Worm (Caenorhabditis elegans) whole organism, late embryonic: ENCODE results near the gene F22H10.6.

Experiments used
- C08G9.2 ChIP-seq: sonication (generic microtip); optimal IDR thresholded peaks from 2 replicates; lab custom pipeline; 2016; ENCODE audit warnings: mild to moderate bottlenecking, missing genetic modification characterization, moderate library complexity, missing compliant biosample characterization
- F13H6.1 ChIP-seq: sonication (generic microtip); optimal IDR thresholded peaks from 2 replicates; lab custom pipeline; 2016; ENCODE audit warnings: missing genetic modification characterization, missing compliant biosample characterization
- K02D7.2 ChIP-seq: sonication (generic microtip); optimal IDR thresholded peaks from 2 replicates; lab custom pipeline; 2017; ENCODE audit warnings: mild to moderate bottlenecking, missing genetic modification characterization, missing compliant biosample characterization
- K09A11.1 ChIP-seq: sonication (generic microtip); optimal IDR thresholded peaks from 2 replicates; lab custom pipeline; 2017; ENCODE audit warnings: antibody characterized with exemption, mild to moderate bottlenecking, missing genetic modification characterization, missing compliant biosample characterization; ENCODE audit not compliant: insufficient read depth
- ahr-1 ChIP-seq: sonication (generic microtip); optimal IDR thresholded peaks from 2 replicates; lab custom pipeline; 2016; ENCODE audit warnings: missing genetic modification characterization, missing compliant biosample characterization
- ceh-18 ChIP-seq: sonication (generic microtip); optimal IDR thresholded peaks from 2 replicates; lab custom pipeline; 2016; ENCODE audit warnings: missing genetic modification characterization, missing compliant biosample characterization
- ceh-22 ChIP-seq: sonication (generic microtip); optimal IDR thresholded peaks from 2 replicates; lab custom pipeline; 2017; ENCODE audit warnings: missing biosample characterization, missing genetic modification characterization
- ceh-24 ChIP-seq: sonication (generic microtip); optimal IDR thresholded peaks from 2 replicates; lab custom pipeline; 2016; ENCODE audit warnings: mild to moderate bottlenecking, missing genetic modification characterization, missing compliant biosample characterization
- ceh-34 ChIP-seq: sonication (generic microtip); optimal IDR thresholded peaks from 2 replicates; lab custom pipeline; 2016; ENCODE audit warnings: mild to moderate bottlenecking, missing genetic modification characterization, missing compliant biosample characterization
- ceh-45 ChIP-seq: fragments of 200-800 bp; sonication (Bioruptor generic); IDR thresholded peaks from 2 replicates; pipeline ENCODE4 v1.3.6; 2022; ENCODE audit warnings: missing genetic modification reagents, missing genetic modification characterization, missing compliant biosample characterization
- ceh-6 ChIP-seq: fragments of 200-800 bp; sonication (Bioruptor generic); optimal IDR thresholded peaks from 2 replicates; lab custom pipeline; 2018; ENCODE audit warnings: mild to moderate bottlenecking, missing genetic modification characterization, missing compliant biosample characterization
- ceh-9 ChIP-seq: sonication (generic microtip); optimal IDR thresholded peaks from 2 replicates; lab custom pipeline; 2016; ENCODE audit warnings: mild to moderate bottlenecking, missing genetic modification characterization, inconsistent platforms, missing compliant biosample characterization
- che-1 ChIP-seq: sonication (generic microtip); optimal IDR thresholded peaks from 2 replicates; lab custom pipeline; 2016; ENCODE audit warnings: mild to moderate bottlenecking, missing genetic modification characterization, missing compliant biosample characterization
- dve-1 ChIP-seq: sonication (generic microtip); optimal IDR thresholded peaks from 2 replicates; lab custom pipeline; 2017; ENCODE audit warnings: antibody characterized with exemption, mild to moderate bottlenecking, missing genetic modification characterization, missing compliant biosample characterization
- elt-2 ChIP-seq: sonication (generic microtip); optimal IDR thresholded peaks from 2 replicates; lab custom pipeline; 2016; ENCODE audit warnings: missing genetic modification reagents, missing genetic modification characterization, missing compliant biosample characterization
- elt-4 ChIP-seq: sonication (generic microtip); optimal IDR thresholded peaks from 2 replicates; lab custom pipeline; 2016; ENCODE audit warnings: missing genetic modification characterization, missing compliant biosample characterization
- eyg-1 ChIP-seq: sonication (generic microtip); optimal IDR thresholded peaks from 2 replicates; lab custom pipeline; 2016; ENCODE audit warnings: missing genotype, missing genetic modification characterization, missing compliant biosample characterization
- fax-1 ChIP-seq: sonication (generic microtip); optimal IDR thresholded peaks from 2 replicates; lab custom pipeline; 2016; ENCODE audit warnings: missing genotype, missing genetic modification characterization, missing compliant biosample characterization
- fkh-10 ChIP-seq: fragments of 150-350 bp; optimal IDR thresholded peaks from 2 replicates; lab custom pipeline; 2014; ENCODE audit warnings: missing biosample characterization, missing genetic modification reagents, missing genetic modification characterization
- fkh-6 ChIP-seq: sonication (generic microtip); optimal IDR thresholded peaks from 2 replicates; lab custom pipeline; 2016; ENCODE audit warnings: missing genetic modification characterization, missing compliant biosample characterization
- hlh-13 ChIP-seq: fragments of 200-800 bp; sonication (Bioruptor generic); optimal IDR thresholded peaks from 2 replicates; lab custom pipeline; 2018; ENCODE audit warnings: mild to moderate bottlenecking, missing genetic modification characterization, missing compliant biosample characterization
- hlh-30 ChIP-seq: sonication (generic microtip); optimal IDR thresholded peaks from 2 replicates; lab custom pipeline; 2017; ENCODE audit warnings: antibody characterized with exemption, missing genetic modification characterization, missing compliant biosample characterization; ENCODE audit not compliant: insufficient read depth
- hlh-6 ChIP-seq: sonication (generic microtip); optimal IDR thresholded peaks from 2 replicates; lab custom pipeline; 2016; ENCODE audit warnings: missing genotype, missing genetic modification characterization, missing compliant biosample characterization
- lim-6 ChIP-seq: sonication (generic microtip); optimal IDR thresholded peaks from 2 replicates; lab custom pipeline; 2016; ENCODE audit warnings: missing genetic modification characterization, missing compliant biosample characterization
- lin-11 ChIP-seq: fragments of 200-800 bp; sonication (Bioruptor generic); optimal IDR thresholded peaks from 2 replicates; lab custom pipeline; 2018; ENCODE audit warnings: mild to moderate bottlenecking, missing genetic modification characterization, missing compliant biosample characterization
- madf-2 ChIP-seq: sonication (generic microtip); optimal IDR thresholded peaks from 2 replicates; lab custom pipeline; 2017; ENCODE audit warnings: missing genetic modification characterization, missing compliant biosample characterization
- nfya-1 ChIP-seq: sonication (generic microtip); optimal IDR thresholded peaks from 2 replicates; lab custom pipeline; 2017; ENCODE audit warnings: missing genetic modification characterization, mild to moderate bottlenecking, missing compliant biosample characterization, antibody characterized with exemption, moderate library complexity
- nhr-11 ChIP-seq: fragments of 150-350 bp; optimal IDR thresholded peaks from 2 replicates; lab custom pipeline; 2014; ENCODE audit warnings: missing biosample characterization, missing genetic modification characterization
- npax-4 ChIP-seq: sonication (generic microtip); optimal IDR thresholded peaks from 2 replicates; lab custom pipeline; 2016; ENCODE audit warnings: missing genetic modification characterization, missing compliant biosample characterization
- odd-2 ChIP-seq: sonication (generic microtip); optimal IDR thresholded peaks from 2 replicates; lab custom pipeline; 2017; ENCODE audit warnings: antibody characterized with exemption, mild to moderate bottlenecking, missing genetic modification characterization, missing compliant biosample characterization
- pag-3 ChIP-seq: sonication (generic microtip); optimal IDR thresholded peaks from 2 replicates; lab custom pipeline; 2016; ENCODE audit warnings: missing compliant biosample characterization, missing genetic modification characterization, borderline replicate concordance
- pat-9 ChIP-seq: fragments of 200-800 bp; sonication (Bioruptor generic); optimal IDR thresholded peaks from 2 replicates; lab custom pipeline; 2018; ENCODE audit warnings: mild to moderate bottlenecking, missing genetic modification characterization, moderate library complexity, missing compliant biosample characterization
- pax-1 ChIP-seq: fragments of 150-350 bp; optimal IDR thresholded peaks from 2 replicates; lab custom pipeline; 2014; ENCODE audit warnings: missing biosample characterization, missing genetic modification characterization
- ref-2 ChIP-seq: sonication (generic microtip); optimal IDR thresholded peaks from 2 replicates; lab custom pipeline; 2016; ENCODE audit warnings: missing genetic modification characterization, missing compliant biosample characterization
- rnt-1 ChIP-seq: sonication (generic microtip); optimal IDR thresholded peaks from 2 replicates; lab custom pipeline; 2016; ENCODE audit warnings: missing genetic modification characterization, missing compliant biosample characterization
- sdc-2 ChIP-seq: sonication (generic microtip); optimal IDR thresholded peaks from 2 replicates; lab custom pipeline; 2016; ENCODE audit warnings: missing genotype, missing genetic modification characterization, missing compliant biosample characterization
- sox-4 ChIP-seq: sonication (generic microtip); optimal IDR thresholded peaks from 2 replicates; lab custom pipeline; 2017; ENCODE audit warnings: mild to moderate bottlenecking, missing genetic modification characterization, inconsistent platforms, missing compliant biosample characterization
- tbx-2 ChIP-seq: sonication (generic microtip); optimal IDR thresholded peaks from 2 replicates; lab custom pipeline; 2016; ENCODE audit warnings: missing genetic modification characterization, missing compliant biosample characterization
- ttx-3 ChIP-seq: sonication (generic microtip); optimal IDR thresholded peaks from 2 replicates; lab custom pipeline; 2016; ENCODE audit warnings: missing genetic modification reagents, missing genetic modification characterization, missing compliant biosample characterization
- unc-42 ChIP-seq: sonication (generic microtip); optimal IDR thresholded peaks from 2 replicates; lab custom pipeline; 2016; ENCODE audit warnings: missing genotype, missing genetic modification characterization, missing compliant biosample characterization
- unc-55 ChIP-seq: sonication (generic microtip); optimal IDR thresholded peaks from 2 replicates; lab custom pipeline; 2017; ENCODE audit warnings: missing biosample characterization, missing genetic modification reagents, missing genetic modification characterization
- unc-86 ChIP-seq: sonication (generic microtip); optimal IDR thresholded peaks from 2 replicates; lab custom pipeline; 2016; ENCODE audit warnings: missing genetic modification characterization, missing compliant biosample characterization
- zip-5 ChIP-seq: sonication (generic microtip); optimal IDR thresholded peaks from 2 replicates; lab custom pipeline; 2016; ENCODE audit warnings: missing genetic modification characterization, missing compliant biosample characterization
- ztf-16 ChIP-seq: sonication (generic microtip); optimal IDR thresholded peaks from 2 replicates; lab custom pipeline; 2017; ENCODE audit warnings: missing genetic modification characterization, missing compliant biosample characterization

The F22H10.6 gene

DNA sequence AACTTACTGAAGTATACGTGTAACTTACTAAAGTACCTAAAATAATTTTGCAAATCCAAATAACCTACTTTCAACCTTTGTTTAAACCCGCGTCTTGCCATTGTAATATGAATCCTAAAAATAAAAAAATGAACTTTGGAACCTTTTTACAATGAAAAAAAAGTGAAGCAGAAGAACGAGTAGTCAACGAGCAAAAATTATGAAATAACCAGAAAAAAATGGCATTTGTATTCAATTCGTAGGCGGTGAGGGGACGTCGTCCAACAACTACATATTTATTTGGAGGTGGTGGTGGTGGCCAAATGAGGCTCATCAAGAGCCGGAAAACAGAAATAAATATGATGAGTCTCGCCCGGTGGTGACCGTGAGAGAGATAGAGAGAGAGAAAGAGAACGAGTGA, 28.4 kb downstream of the F22H10.6 start, which contains the start of gene F43B10.1:
Gene F43B10.1, minus strand, starts transcription at position 101 of the 400 bp plus-strand sequence.
- TF ChIP-seq rnt-1 (no peak), lin-11 (tag; lab: Kevin White, UChicago) (no peak), C08G9.2 (tag; lab: Kevin White, UChicago) (no peak), lim-6 (tag; lab: Kevin White, UChicago) (no peak), K02D7.2 (tag; lab: Kevin White, UChicago) (no peak), fkh-10 (GFP tag; lab: Kevin White, UChicago) (no peak), unc-86 (tag; lab: Kevin White, UChicago) (no peak), ttx-3 (tag; lab: Kevin White, UChicago) (no peak), zip-5 (no peak), ceh-6 (no peak), sdc-2 (tag; lab: Kevin White, UChicago) (no peak), pag-3 (tag; lab: Kevin White, UChicago) (no peak), hlh-6 (tag; lab: Kevin White, UChicago) (no peak), ceh-24 (no peak), che-1 (tag; lab: Kevin White, UChicago) (no peak), dve-1 (tag; lab: Kevin White, UChicago) (no peak)

DNA sequence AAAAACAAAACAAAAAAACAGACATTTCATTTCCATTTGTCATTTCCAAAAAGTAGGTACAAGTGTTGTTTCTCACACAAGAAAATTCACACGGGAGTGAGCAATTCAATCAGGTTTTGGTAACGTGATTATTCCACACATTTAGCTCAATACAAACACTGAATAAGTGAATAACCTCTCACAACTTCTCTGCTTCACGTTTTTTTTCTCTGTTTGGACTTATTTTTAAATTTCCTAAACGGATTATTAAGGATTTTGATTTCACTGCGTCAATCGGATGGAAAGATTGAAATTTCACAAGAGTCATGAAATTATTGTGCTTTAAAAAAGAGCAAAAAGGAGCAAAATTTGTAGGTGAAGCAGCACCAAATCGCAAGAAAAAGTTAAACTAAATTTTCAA, 30.9 kb downstream of the F22H10.6 start:
- peak; percentile 7 for TF ChIP-seq unc-42 (tag; lab: Kevin White, UChicago)
- no peak for TF ChIP-seq hlh-30 (tag; lab: Kevin White, UChicago)
- TF ChIP-seq, all 69 proteins: peak for 1

DNA sequence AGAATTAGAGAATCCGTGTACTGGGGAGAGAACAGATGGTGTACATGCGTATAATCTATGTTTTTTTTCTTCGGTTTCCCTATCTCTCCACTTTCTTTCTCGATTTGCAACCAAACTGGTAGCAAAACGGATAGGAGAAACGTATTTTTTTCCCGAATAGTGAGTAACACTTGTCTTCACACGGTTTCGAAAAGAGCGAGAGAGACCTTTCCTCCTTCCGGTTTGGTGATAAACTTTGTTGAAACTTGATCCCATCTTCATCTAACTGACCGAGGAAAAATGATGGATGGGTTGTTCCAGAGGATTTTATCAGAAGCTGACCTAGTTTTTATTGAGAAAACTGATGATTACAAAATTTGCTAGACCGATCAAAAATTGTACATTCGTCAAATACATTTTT, 32.8 kb downstream of the F22H10.6 start:
- TF ChIP-seq nfya-1 (tag; lab: Kevin White, UChicago) (no peak), eyg-1 (no peak), madf-2 (tag; lab: Kevin White, UChicago) (no peak), fax-1 (tag; lab: Kevin White, UChicago) (no peak), tbx-2 (tag; lab: Kevin White, UChicago) (no peak), lin-11 (tag; lab: Kevin White, UChicago) (no peak), fkh-6 (tag; lab: Kevin White, UChicago) (no peak), pax-1 (no peak), ref-2 (tag; lab: Kevin White, UChicago) (no peak), ceh-9 (tag; lab: Kevin White, UChicago) (no peak), ztf-16 (tag; lab: Kevin White, UChicago) (no peak), elt-4 (no peak), nhr-11 (tag; lab: Kevin White, UChicago) (no peak), K09A11.1 (tag; lab: Kevin White, UChicago) (no peak), npax-4 (tag; lab: Kevin White, UChicago) (no peak), sox-4 (tag; lab: Kevin White, UChicago) (no peak)

DNA sequence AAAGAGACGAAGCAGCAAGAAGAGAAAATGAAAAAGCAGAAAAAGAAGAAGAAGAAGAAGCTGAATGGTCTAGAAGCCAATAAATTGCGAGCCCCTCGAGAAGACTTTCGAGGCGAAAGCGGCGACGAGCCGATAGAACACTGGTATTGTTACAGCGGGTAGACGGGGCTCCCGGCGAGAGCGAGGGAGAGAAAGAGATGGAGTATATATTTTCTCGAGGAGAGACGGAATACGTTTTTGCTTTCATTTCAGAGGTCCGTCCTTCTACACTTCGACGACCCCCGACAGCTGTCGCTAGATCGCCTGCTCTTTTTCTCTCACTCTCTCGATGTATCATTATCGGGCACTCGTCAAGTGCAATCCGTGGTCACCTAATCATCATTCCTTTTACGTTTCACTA, 35.9 kb downstream of the F22H10.6 start:
- no peak for TF ChIP-seq ahr-1
- TF ChIP-seq hlh-13 (GFP tag; lab: Kevin White, UChicago), result no peak
- TF ChIP-seq unc-55, result peak; percentile 62
- no peak for TF ChIP-seq sox-4 (tag; lab: Kevin White, UChicago)
- TF ChIP-seq K02D7.2 (tag; lab: Kevin White, UChicago), result no peak
- peak; percentile 24 for TF ChIP-seq ceh-34
- TF ChIP-seq zip-5, result no peak
- TF ChIP-seq unc-42 (tag; lab: Kevin White, UChicago), result no peak
- no peak for TF ChIP-seq ceh-45 (GFP tag; lab: Robert Waterston, UW)
- TF ChIP-seq elt-2 (tag; lab: Kevin White, UChicago), result no peak
- no peak for TF ChIP-seq ceh-22 (tag; lab: Kevin White, UChicago)
- peak; percentile 48 for TF ChIP-seq ceh-18
- TF ChIP-seq nfya-1 (tag; lab: Kevin White, UChicago), result peak; percentile 6
- TF ChIP-seq F13H6.1 (tag; lab: Kevin White, UChicago), result no peak
- no peak for TF ChIP-seq che-1 (tag; lab: Kevin White, UChicago)
- peak; percentile 52 for TF ChIP-seq rnt-1
- TF ChIP-seq npax-4 (tag; lab: Kevin White, UChicago), result no peak
- TF ChIP-seq pat-9, result no peak
- TF ChIP-seq madf-2 (tag; lab: Kevin White, UChicago), result no peak
- TF ChIP-seq odd-2 (tag; lab: Kevin White, UChicago), result no peak
